Fruit fly (Drosophila melanogaster): ENCODE measurements around the gene ps.

The ps gene

DNA sequence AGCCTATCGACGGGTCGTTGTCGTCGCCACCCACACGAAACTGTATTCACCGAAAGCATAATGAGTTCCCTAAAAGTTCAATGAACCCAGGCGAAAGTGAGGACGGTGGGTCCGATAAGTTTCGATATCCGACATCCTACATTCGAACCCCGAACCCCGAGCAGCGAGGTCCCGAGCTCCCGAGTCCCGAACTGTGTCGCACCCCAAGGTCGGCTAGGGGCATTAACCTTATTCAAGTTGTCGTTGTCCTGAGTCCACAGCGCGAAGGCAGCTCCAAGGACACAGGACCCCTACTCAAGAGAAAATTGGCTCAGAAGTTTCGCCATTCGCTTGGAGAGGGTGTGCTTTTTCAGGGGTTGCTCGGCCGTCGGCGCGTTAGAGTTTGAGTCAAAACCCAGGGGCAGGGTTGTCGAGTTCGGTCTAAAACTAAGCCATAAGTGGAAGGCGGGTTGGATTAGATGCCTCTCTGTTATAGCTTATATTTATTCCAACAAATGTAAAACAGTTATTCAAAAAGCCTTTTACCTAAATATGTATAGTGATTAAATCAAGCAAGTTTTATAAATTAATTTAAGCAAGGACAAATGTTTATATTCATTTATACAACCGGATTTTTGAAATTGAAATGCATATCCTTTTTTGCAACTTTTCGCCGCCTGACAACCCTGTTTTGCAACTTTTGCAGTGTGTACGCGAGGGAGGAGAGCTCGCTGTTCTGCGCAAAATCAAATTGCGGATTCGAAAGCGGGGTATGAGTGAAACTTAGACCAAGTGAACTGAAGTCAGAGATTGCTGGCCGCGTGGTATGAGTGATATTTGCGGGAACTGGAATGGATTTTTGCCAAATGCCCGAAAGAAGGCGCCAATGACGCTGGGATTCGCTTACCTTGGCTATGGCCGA, 41.9 kb downstream of the ps start:
- TF ChIP-seq CTCF (optimal IDR thresholded peaks at IDR 0.05) (no peak), CG8478 (optimal IDR thresholded peaks at IDR 0.05) (no peak)

DNA sequence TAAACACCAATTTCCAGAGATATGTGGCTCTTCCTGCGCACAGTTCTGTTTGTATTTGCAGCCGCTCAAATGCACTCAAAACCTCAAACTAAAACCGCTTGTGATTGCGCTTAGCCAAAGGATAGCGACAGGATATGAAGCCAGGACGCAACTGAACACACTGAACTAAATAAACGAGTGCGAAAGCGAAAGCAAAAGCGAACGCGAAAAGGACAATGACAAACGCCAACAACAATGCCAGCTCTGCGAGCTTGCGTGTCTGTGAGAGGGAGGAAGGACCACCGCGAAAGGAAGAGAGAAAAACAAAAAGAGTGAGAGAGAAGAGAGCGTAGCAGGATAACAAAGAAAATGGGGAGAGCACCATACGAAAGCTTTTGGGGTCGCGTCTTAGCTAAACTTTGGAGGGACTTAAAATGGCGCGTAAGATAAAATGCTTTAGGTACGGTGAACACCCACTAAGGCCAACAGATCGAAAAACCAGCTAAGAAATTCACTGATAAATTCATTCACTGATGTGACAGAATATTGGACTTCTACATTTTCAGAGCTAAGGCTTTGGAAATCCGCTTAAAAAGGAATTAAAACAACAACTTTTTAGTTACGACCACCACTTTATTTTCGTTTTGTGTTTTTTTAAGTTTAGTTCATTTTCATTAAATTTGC, 42.9 kb downstream of the ps start, which contains the start of gene GstZ2:
TSS of gene GstZ2 (minus strand) at position 165 of the 663 bp plus-strand sequence.
- no peak for TF ChIP-seq CG8478 (optimal IDR thresholded peaks at IDR 0.05)
- TF ChIP-seq CTCF (optimal IDR thresholded peaks at IDR 0.05), result no peak

DNA sequence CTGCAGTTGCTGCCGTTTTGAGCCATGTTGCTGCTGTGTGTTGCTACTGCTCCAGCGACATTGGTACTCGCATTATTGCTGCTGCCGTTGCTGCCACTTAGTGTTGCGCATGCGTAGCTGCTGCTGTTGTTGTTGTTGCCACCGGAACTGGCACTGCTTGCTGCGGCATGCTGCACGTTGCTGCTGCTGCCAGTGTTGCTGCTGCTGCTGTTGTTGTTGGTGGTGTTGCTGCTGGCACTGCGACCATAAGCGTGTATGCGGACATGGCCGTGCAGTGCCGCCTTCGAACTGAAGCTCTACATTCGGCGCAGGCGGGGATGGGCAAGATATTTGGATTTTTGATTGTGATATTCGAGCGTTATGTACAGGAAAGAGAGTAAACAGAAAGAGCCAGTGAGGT, 50.4 kb downstream of the ps start:
- TF ChIP-seq CG8478 (optimal IDR thresholded peaks at IDR 0.05), result no peak
- TF ChIP-seq CTCF (optimal IDR thresholded peaks at IDR 0.05), result no peak

DNA sequence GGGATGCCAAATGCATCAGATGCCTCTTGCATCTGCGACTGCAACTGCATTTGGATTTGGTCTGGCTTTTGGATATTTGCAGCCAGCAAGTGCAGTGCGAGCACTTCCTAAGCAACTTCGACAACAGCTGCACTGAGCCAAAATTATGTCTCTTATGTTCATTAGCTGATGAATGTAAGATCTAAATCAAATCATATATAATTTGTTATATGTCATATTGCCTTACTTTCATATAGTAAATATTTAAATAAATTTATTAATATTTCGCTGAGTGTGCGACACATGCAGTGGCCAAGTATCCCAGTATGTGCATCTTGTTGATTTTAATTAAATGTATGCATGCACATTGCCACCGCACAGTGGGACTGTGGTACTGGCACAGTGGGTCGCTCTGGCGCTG, 62.7 kb downstream of the ps start:
- no peak for TF ChIP-seq CTCF (optimal IDR thresholded peaks at IDR 0.05)
- no peak for TF ChIP-seq CG8478 (optimal IDR thresholded peaks at IDR 0.05)

DNA sequence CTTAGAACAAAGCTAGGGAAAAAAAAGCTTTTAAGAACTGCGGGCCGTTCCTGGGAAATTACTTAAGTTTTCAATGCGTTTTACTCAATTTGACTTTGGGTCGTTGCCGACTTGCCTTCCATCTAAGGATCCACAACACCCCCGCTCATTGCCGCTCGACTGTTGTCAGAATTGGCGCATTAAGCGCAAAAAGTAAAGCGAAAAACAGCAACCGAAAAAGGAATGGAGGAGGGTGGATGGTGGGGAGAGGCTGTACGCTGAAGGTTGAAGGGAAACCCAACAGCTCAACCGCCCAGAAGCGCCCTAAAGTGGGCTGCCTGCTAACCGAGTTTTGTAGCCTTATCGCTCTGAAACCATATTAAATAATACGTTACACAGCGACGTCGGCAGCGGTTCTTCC, 69.8 kb downstream of the ps start:
- no peak for TF ChIP-seq CTCF (optimal IDR thresholded peaks at IDR 0.05)
- no peak for TF ChIP-seq CG8478 (optimal IDR thresholded peaks at IDR 0.05)

DNA sequence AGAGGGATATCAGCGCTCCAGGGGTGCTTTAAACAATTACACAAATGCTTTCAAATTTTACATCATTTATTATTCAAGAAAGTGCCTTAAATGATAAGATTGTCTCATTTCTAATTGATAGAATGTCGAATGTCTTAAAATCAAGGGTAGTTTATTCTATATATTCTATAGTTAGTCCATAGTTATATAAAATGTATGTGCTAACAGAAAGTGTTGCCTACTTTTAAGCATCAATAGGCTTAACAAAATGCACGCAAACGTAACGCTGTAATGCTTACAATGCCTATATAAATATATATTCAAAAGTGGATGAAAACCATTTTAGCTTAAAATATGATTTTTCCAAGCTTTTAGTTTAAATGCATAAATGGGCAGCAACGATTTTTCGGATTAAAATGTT, 70.2 kb downstream of the ps start:
- TF ChIP-seq CTCF (optimal IDR thresholded peaks at IDR 0.05) (no peak), CG8478 (optimal IDR thresholded peaks at IDR 0.05) (no peak)

DNA sequence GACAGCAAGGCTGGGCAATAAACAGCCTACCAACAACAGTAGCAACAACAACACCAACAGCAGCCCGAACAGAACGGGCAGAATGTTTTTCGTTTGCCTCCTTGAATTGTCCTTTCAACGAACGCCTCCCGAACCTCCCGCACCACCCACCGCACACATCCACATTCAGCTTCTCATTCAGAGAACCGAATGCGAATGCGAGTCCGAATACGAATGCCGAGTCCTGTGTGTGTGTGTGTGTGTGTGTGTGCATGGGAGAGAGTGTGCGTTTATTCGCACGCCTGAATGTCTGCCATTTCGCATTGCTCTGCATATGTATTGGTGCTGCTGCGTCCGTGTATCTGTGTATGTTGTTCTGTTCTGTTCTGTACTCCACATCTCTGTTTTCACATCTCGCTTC, 70.8 kb downstream of the ps start:
- TF ChIP-seq CG8478 (optimal IDR thresholded peaks at IDR 0.05), result no peak
- TF ChIP-seq CTCF (optimal IDR thresholded peaks at IDR 0.05), result no peak

DNA sequence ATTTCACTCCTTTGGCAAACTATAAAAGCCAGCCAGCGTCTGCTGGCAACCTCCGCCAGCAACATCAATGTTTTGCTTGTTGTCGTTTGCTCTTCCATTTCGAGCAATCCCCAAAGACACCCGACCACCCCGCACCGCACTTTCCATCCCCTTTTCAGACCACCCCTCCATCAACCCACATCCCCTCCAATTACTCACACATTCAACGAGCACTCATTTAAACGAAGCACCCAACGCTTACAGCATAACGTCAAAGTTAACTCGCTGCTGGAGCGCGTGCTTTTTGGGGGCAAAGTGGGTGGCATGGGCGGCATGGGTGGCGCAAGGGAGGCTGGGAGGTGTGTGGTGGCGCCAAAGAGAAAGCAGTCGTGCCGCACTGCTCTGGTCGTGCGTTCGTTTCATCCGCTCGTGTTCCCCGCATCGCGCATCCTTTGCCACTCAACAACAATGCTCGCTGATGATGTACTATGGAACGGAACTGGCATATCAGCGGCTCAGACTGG, 73.4 kb downstream of the ps start:
- no peak for TF ChIP-seq CG8478 (optimal IDR thresholded peaks at IDR 0.05)
- TF ChIP-seq CTCF (optimal IDR thresholded peaks at IDR 0.05), result no peak

DNA sequence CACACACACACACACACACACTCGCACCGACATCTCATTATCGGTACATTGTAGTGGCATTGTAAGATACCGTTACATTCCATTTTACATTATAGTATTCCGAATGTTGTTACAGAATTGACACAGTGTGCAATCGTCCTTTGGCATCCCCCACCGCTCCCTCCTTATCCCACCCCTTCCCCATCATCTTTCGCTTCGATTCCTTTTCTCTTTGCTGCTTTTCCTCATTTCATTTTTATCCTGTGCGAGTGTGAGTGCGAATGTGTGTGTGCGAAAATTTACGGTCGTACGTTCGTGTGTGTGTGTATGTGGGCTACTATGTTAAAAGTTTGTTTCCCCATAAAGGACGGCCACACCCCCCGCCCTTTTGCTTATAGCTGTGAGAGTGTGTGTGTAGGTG, 74.4 kb downstream of the ps start:
- no peak for TF ChIP-seq CTCF (optimal IDR thresholded peaks at IDR 0.05)
- TF ChIP-seq CG8478 (optimal IDR thresholded peaks at IDR 0.05), result no peak

DNA sequence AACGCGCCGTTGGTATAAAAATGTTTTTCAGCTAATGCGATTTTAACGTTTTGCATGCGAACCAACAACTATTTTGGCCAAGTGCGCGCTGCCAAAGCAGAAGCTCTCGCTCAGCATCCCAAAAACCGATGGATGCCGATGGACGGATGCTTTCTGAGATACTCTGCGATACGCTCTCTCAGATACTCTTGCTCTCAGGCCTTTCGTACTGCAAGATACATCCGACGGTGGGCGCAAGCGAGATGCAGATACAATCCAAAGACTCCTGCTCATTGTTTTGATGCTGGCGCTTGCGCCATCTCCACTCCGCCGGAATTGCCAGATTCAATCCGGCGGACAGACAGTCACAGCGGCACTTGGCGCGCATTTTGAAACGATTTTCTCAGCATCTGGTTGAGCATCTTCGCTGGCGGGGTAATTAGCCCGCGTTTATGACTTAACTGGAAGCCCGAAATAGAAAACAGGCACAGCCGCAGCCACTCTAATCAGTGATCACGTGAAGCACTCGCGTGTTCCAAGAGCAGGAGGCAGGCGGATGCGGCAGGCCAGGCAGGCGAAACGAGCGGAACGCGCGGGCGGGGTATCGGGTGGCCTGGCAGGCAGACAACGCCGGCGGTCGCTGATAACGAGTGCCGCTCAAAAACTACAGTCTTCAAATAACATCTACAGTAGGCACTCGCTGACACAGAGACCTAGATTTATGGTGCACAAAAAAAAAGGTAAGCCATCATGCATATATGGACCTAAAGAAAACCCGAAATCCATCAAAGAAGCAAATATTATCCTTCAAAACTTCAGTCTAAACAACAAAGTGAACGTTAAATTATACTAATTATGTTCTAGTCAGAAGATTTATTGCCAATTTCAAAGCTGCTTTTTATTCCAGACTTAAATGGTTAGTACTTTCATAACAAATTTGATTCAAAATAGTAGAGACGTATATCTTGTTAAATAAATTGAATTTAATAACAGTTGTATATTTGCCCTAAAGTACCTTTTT, 76.2 kb downstream of the ps start, which contains the start of gene CG16779:
TSS of gene CG16779 (minus strand) at position 51 of the 1,000 bp plus-strand sequence.
- TF ChIP-seq CTCF (optimal IDR thresholded peaks at IDR 0.05) (no peak), CG8478 (optimal IDR thresholded peaks at IDR 0.05) (no peak)

DNA sequence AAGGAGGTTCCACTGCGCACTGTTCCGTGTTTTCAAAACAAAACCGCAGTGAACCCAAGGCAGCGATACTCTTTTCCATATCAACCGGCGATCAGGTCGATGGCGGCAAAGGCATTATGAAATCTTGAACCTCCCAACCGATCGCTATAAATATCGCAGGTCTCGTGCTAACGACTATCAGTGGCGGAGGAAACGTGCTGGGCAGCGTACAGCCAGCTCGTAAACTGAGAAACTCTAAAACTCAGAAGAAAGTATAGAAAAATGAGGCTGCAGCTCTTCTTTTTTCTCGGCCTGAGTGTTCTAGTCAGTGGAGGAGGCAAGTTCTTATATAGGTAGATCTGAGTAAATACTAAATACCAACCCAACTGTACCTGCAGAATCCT, 76.9 kb downstream of the ps start, which contains the start of gene phu:
TSS of gene phu (plus strand) at position 175 of the 383 bp plus-strand sequence.
- TF ChIP-seq CTCF (optimal IDR thresholded peaks at IDR 0.05) (no peak), CG8478 (optimal IDR thresholded peaks at IDR 0.05) (no peak)

DNA sequence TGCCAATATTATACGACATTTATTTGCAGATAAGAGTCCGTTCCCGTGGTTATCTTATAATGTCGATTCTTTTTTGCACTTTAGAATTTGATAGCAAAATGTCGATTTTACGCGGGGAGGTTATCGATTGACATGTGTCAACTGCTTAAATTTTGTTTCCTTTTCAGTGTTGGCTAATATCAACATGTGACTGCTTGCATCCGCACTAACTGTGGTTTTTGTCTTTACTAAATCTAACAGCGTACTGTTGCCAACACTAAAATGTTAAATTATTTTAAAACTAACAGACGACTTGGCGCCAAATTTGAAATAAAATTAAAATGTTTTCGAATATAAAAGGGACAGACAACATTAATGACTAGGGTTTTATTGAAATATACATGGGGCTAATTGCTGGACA, 79.0 kb downstream of the ps start:
- TF ChIP-seq CG8478 (optimal IDR thresholded peaks at IDR 0.05) (no peak), CTCF (optimal IDR thresholded peaks at IDR 0.05) (peak; percentile 43 to 59)

DNA sequence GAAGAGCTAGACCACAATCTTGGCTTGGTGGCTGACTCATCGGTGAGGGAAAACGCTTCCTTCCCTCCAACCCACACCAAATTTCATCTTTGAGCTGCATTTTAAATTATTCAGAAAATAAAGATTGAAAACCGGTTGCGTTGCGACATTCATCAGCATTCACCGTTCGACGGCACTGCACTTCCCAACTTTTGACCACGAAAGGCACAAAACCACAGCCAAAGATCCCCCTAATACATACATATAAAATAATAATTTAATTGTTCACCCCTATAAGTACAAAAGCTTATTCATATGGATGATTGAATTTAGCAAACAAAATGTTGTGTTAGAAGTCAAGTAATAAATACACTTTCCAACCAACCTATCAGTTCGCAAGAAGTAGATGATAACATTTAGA, 81.5 kb downstream of the ps start:
- no peak for TF ChIP-seq CG8478 (optimal IDR thresholded peaks at IDR 0.05)
- no peak for TF ChIP-seq CTCF (optimal IDR thresholded peaks at IDR 0.05)

DNA sequence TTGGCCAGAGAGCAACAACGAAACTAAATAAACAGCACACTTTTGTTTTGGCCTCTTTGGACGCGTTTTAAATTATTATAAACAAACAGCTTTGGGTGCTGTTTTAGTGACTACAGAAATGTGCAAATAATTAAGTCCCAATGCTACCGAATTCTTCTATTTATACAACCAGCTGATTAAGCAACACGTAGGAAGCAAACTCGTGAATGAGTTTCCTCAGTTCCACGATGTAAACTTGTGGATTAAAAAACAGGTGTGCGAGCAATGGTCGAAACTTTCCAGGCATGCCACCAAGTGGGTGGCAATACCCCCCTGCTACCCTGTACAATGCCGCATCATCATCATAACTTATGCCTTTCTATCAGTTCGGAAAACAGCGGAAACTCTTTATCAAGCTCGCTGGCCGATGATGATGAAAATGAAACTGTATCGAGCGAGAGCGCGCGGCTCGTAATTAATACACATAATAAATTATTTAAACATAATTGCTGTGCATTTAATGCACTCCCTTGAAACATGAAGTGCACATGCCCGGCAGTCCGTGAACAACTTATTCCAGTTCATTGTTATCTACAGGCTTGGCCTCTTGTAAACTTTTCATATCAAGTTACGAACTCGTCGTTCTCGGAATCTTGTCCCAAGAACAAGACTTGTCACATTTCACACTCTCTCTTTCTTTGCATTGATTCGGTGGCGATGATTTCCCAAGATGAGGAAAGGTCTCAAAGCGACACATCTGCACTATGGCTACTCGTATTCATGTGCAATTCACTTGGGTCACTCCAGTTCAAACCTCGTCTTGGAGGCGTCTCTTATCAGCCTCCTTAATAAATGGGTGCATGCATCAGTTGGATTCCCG, 82.7 kb downstream of the ps start:
- TF ChIP-seq CG8478 (optimal IDR thresholded peaks at IDR 0.05) (no peak), CTCF (optimal IDR thresholded peaks at IDR 0.05) (no peak)

All from S2 (cell line).